Worm (Caenorhabditis elegans): ENCODE measurements around the gene egal-1.
A peak's percentile ranks its signal among the peaks of the same experiment; 100 is the strongest.

egal-1 gene

DNA sequence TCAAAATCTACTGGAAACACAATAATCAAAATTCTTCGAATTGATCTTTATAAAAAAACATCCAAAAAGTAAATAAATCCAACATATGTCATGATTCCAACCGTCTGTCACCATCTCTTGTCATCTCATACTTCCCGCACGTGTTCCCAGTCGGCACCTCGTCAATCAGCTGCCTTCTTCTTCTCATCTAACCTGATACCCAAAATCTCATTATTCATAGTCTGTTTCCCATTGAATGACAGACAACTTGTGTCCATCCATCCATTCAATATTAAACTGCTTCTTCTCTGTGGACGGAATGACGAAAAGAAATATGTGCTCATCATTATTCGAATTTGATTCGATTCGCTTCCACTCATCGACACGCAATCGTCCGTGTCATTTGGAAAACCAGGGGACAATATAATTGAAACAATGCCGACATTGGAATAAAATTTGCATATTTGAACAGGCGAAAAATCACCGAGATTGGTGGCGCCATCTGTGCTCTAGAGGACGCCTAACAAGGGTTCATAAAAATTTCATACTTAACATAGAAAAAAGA, 13.4 kb upstream of the egal-1 start (continued):
- TF ChIP-seq elt-2 (tag; optimal IDR thresholded peaks at IDR 0.05) (no peak), lsy-2 (tag; optimal IDR thresholded peaks at IDR 0.05) (no peak), unc-130 (tag; optimal IDR thresholded peaks at IDR 0.05) (no peak)

DNA sequence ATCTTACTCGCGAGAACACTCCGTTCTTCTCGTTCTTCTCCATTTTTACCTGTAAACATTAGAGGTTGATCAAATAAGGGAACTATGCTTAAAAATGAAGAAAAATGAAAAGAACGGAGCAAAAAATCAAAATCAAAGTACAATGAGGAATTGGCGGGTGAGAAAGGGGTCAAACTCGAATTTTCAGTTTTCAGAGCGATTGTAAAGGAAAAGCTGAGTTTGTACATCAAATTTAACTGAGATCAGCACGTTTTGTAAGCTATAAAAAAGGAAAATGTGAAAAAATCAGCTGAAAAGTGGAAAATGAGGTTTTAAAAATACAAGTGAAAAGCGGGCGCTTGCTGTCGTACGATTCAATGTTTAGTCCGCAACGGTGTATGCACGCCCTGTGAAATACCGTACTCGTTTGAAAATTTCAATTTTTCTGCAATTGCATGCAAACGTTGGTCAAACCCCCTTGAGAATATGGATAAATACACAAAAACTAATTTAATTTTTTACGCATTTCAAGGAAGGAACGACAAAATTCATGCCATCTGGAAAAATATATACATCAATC, 10.4 kb upstream of the egal-1 start, which contains the start of gene oops-1:
Gene oops-1 (minus strand): TSS at position 51 of the 559 bp plus-strand sequence.
- TF ChIP-seq hpl-2 (GFP tag; optimal IDR thresholded peaks at IDR 0.05) (no peak), C16A3.4 (tag; optimal IDR thresholded peaks at IDR 0.05) (no peak), swsn-7 (tag; optimal IDR thresholded peaks at IDR 0.05) (no peak), egl-13 (tag; optimal IDR thresholded peaks at IDR 0.05) (no peak), skn-1 (tag; optimal IDR thresholded peaks at IDR 0.05) (no peak), fkh-8 (tag; optimal IDR thresholded peaks at IDR 0.05) (no peak), mep-1 (tag; optimal IDR thresholded peaks at IDR 0.05) (no peak), ztf-11 (tag; optimal IDR thresholded peaks at IDR 0.05) (no peak), nhr-85 (tag) (no peak), dsc-1 (tag; optimal IDR thresholded peaks at IDR 0.05) (no peak), mef-2 (tag; optimal IDR thresholded peaks at IDR 0.05) (no peak), snu-23 (GFP tag; optimal IDR thresholded peaks at IDR 0.05) (no peak), zag-1 (tag; optimal IDR thresholded peaks at IDR 0.05) (no peak), fkh-10 (GFP tag; optimal IDR thresholded peaks at IDR 0.05) (no peak), C34B4.2 (tag; optimal IDR thresholded peaks at IDR 0.05) (no peak), mdl-1 (tag; optimal IDR thresholded peaks at IDR 0.05) (no peak), nhr-90 (tag; optimal IDR thresholded peaks at IDR 0.05; ENCODE audit: poor library complexity) (no peak), vab-15 (tag; optimal IDR thresholded peaks at IDR 0.05) (no peak)

- TF ChIP-seq ceh-82 (tag; optimal IDR thresholded peaks at IDR 0.05) (no peak), isw-1 (GFP tag; IDR thresholded peaks at IDR 0.05) (no peak), nhr-85 (tag) (peak; percentile 51), ama-1 (optimal IDR thresholded peaks at IDR 0.05) (no peak), jun-1 (tag; optimal IDR thresholded peaks at IDR 0.05) (no peak), aly-2 (tag; optimal IDR thresholded peaks at IDR 0.05) (no peak), lin-14 (GFP tag; optimal IDR thresholded peaks at IDR 0.05) (peak; percentile 26), vab-15 (tag; optimal IDR thresholded peaks at IDR 0.05) (no peak), dsc-1 (tag; optimal IDR thresholded peaks at IDR 0.05) (no peak), skn-1 (tag; optimal IDR thresholded peaks at IDR 0.05) (peak; percentile 23), nhr-237 (tag; optimal IDR thresholded peaks at IDR 0.05) (no peak), blmp-1 (tag; optimal IDR thresholded peaks at IDR 0.05) (peak; percentile 50), fkh-10 (GFP tag; optimal IDR thresholded peaks at IDR 0.05) (no peak), fkh-4 (tag; optimal IDR thresholded peaks at IDR 0.05; ENCODE audit: borderline replicate concordance) (no peak), ceh-88 (GFP tag; IDR thresholded peaks at IDR 0.05) (no peak), hpl-2 (GFP tag; optimal IDR thresholded peaks at IDR 0.05) (no peak), egl-13 (tag; optimal IDR thresholded peaks at IDR 0.05) (no peak), snpc-4 (tag; optimal IDR thresholded peaks at IDR 0.05) (no peak)
These were observed 8.1 kb upstream of the egal-1 start for ce11 chrIV:5816466-5816865.

DNA sequence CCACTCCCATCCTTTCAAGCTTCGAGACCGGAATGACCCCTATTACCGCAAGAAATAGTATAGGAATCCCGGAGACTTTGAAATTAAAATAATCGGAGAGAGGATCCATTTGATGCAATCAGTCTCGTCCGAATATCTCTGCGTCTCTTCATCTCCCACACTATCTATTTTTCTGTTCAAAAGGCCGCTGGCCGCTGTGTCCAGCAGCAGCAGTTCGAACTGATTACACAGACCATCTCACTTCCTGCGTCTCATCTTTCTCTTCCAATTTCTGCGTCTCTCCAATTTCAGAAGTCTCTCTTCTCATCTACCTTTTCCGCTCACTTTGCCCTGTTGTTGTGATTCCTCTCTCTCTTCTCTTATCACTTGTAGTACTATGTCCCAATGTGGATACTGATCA, 7.1 kb upstream of the egal-1 start:
- TF ChIP-seq nhr-12 (tag; optimal IDR thresholded peaks at IDR 0.05): no peak
- no peak for TF ChIP-seq C34B4.2 (tag; optimal IDR thresholded peaks at IDR 0.05)
- TF ChIP-seq ceh-90 (tag; optimal IDR thresholded peaks at IDR 0.05): no peak
- TF ChIP-seq aha-1 (tag; optimal IDR thresholded peaks at IDR 0.05): peak; percentile 26
- TF ChIP-seq nhr-76 (tag; optimal IDR thresholded peaks at IDR 0.05): no peak
- peak; percentile 34 for TF ChIP-seq fos-1 (tag; optimal IDR thresholded peaks at IDR 0.05)
- no peak for TF ChIP-seq lin-13 (GFP tag; optimal IDR thresholded peaks at IDR 0.05)
- TF ChIP-seq ces-1 (GFP tag; optimal IDR thresholded peaks at IDR 0.05): no peak
- no peak for TF ChIP-seq irx-1 (tag; optimal IDR thresholded peaks at IDR 0.05)
- peak; percentile 21 for TF ChIP-seq nhr-77 (tag; optimal IDR thresholded peaks at IDR 0.05)
- peak; percentile 70 for TF ChIP-seq nhr-90 (tag; optimal IDR thresholded peaks at IDR 0.05; ENCODE audit: poor library complexity)
- TF ChIP-seq lin-14 (GFP tag; optimal IDR thresholded peaks at IDR 0.05): peak; percentile 94
- TF ChIP-seq nhr-84 (tag; optimal IDR thresholded peaks at IDR 0.05): no peak
- TF ChIP-seq hlh-4 (tag; optimal IDR thresholded peaks at IDR 0.05): no peak
- TF ChIP-seq hpl-2 (GFP tag; optimal IDR thresholded peaks at IDR 0.05): no peak
- TF ChIP-seq efl-3 (GFP tag; optimal IDR thresholded peaks at IDR 0.05): no peak
- no peak for TF ChIP-seq zag-1 (tag; optimal IDR thresholded peaks at IDR 0.05)
- TF ChIP-seq sptf-1 (tag; optimal IDR thresholded peaks at IDR 0.05): no peak
- TF ChIP-seq ceh-63 (GFP tag; optimal IDR thresholded peaks at IDR 0.05): no peak
- TF ChIP-seq aly-2 (tag; optimal IDR thresholded peaks at IDR 0.05): no peak
- no peak for TF ChIP-seq fkh-10 (GFP tag; optimal IDR thresholded peaks at IDR 0.05)
- TF ChIP-seq tlp-1 (tag; optimal IDR thresholded peaks at IDR 0.05): no peak
- TF ChIP-seq ztf-4 (tag; optimal IDR thresholded peaks at IDR 0.05): no peak
- TF ChIP-seq nhr-19 (GFP tag; conservative IDR thresholded peaks at IDR 0.05): peak; percentile 56
